Worm (Caenorhabditis elegans) whole organism, L2 larva: Measurements from ENCODE around the gene fbxa-98.

Experiments used
- F13H6.1 ChIP-seq: sonication (generic microtip); optimal IDR thresholded peaks from 2 replicates; lab custom pipeline; 2016; ENCODE audit warnings: missing genetic modification characterization, missing compliant biosample characterization
- R02D3.7 ChIP-seq: fragments of 150-350 bp; optimal IDR thresholded peaks from 2 replicates; lab custom pipeline; 2014; ENCODE audit warnings: missing biosample characterization, missing genetic modification characterization
- Y55F3AM.14 ChIP-seq: fragments of 200-800 bp; sonication (Bioruptor generic); optimal IDR thresholded peaks from 2 replicates; lab custom pipeline; 2018; ENCODE audit warnings: mild to moderate bottlenecking, missing genetic modification characterization, missing compliant biosample characterization
- ZK546.5 ChIP-seq: sonication (generic microtip); optimal IDR thresholded peaks from 2 replicates; lab custom pipeline; 2017; ENCODE audit warnings: missing biosample characterization, missing genetic modification characterization
- alr-1 ChIP-seq: fragments of 150-350 bp; optimal IDR thresholded peaks from 2 replicates; lab custom pipeline; 2014; ENCODE audit warnings: missing biosample characterization, missing genetic modification characterization
- aly-2 ChIP-seq: fragments of 150-350 bp; optimal IDR thresholded peaks from 2 replicates; lab custom pipeline; 2014; ENCODE audit warnings: missing biosample characterization, missing genetic modification characterization
- ceh-82 ChIP-seq: fragments of 150-350 bp; optimal IDR thresholded peaks from 2 replicates; lab custom pipeline; 2014; ENCODE audit warnings: missing biosample characterization, missing genetic modification characterization
- crh-2 ChIP-seq: sonication (generic microtip); optimal IDR thresholded peaks from 2 replicates; lab custom pipeline; 2017; ENCODE audit warnings: missing biosample characterization, missing genetic modification characterization
- dmd-4 ChIP-seq: sonication (generic microtip); optimal IDR thresholded peaks from 2 replicates; lab custom pipeline; 2017; ENCODE audit warnings: missing biosample characterization, missing genetic modification characterization
- egl-27 ChIP-seq: sonication (generic microtip); optimal IDR thresholded peaks from 3 replicates; lab custom pipeline; 2017; ENCODE audit warnings: missing biosample characterization, missing genetic modification reagents, missing genetic modification characterization
- elt-3 ChIP-seq: sonication (generic microtip); optimal IDR thresholded peaks from 2 replicates; lab custom pipeline; 2017; ENCODE audit warnings: missing biosample characterization, missing genetic modification characterization
- fos-1 ChIP-seq: fragments of 150-350 bp; optimal IDR thresholded peaks from 2 replicates; lab custom pipeline; 2014; ENCODE audit warnings: missing biosample characterization, missing genetic modification characterization
- gmeb-1 ChIP-seq: fragments of 150-350 bp; optimal IDR thresholded peaks from 2 replicates; lab custom pipeline; 2014; ENCODE audit warnings: missing biosample characterization, missing genetic modification characterization
- lin-11 ChIP-seq: fragments of 150-350 bp; sonication (generic microtip); optimal IDR thresholded peaks from 2 replicates; lab custom pipeline; 2014; ENCODE audit warnings: missing biosample characterization, missing genetic modification characterization, inconsistent platforms, mixed read lengths
- lin-13 ChIP-seq: fragments of 150-350 bp; optimal IDR thresholded peaks from 2 replicates; lab custom pipeline; 2014; ENCODE audit warnings: missing biosample characterization, missing genetic modification reagents, missing genetic modification characterization
- lin-39 ChIP-seq: fragments of 150-350 bp; optimal IDR thresholded peaks from 2 replicates; lab custom pipeline; 2014; ENCODE audit warnings: missing biosample characterization, missing genetic modification reagents, missing genetic modification characterization
- lsy-2 ChIP-seq, 2 experiments: fragments of 150-350 bp in 1 of 2; sonication (generic microtip) in 1 of 2; optimal IDR thresholded peaks; 2 replicates each; lab custom pipeline; 2014 to 2017; ENCODE audit warnings: missing biosample characterization in 2 of 2, missing genetic modification characterization in 2 of 2
- mab-5 ChIP-seq: fragments of 150-350 bp; optimal IDR thresholded peaks from 2 replicates; lab custom pipeline; 2014; ENCODE audit warnings: missing biosample characterization, missing genetic modification characterization
- mbf-1 ChIP-seq: sonication (generic microtip); optimal IDR thresholded peaks from 2 replicates; lab custom pipeline; 2017; ENCODE audit warnings: missing biosample characterization, missing genetic modification characterization
- mdl-1 ChIP-seq, 2 experiments: fragments of 150-350 bp in 1 of 2; sonication (generic microtip) in 1 of 2; optimal IDR thresholded peaks; 2 replicates each; lab custom pipeline; 2017; ENCODE audit warnings: missing biosample characterization in 2 of 2, missing genetic modification characterization in 2 of 2
- nhr-10 ChIP-seq: sonication (generic microtip); optimal IDR thresholded peaks from 2 replicates; lab custom pipeline; 2017; ENCODE audit warnings: missing biosample characterization, missing genetic modification characterization
- nhr-11 ChIP-seq: fragments of 150-350 bp; optimal IDR thresholded peaks from 2 replicates; lab custom pipeline; 2014; ENCODE audit warnings: missing biosample characterization, missing genetic modification characterization
- nhr-12 ChIP-seq: fragments of 150-350 bp; optimal IDR thresholded peaks from 2 replicates; lab custom pipeline; 2014; ENCODE audit warnings: missing biosample characterization, missing genetic modification characterization
- nhr-129 ChIP-seq: fragments of 150-350 bp; optimal IDR thresholded peaks from 2 replicates; lab custom pipeline; 2014; ENCODE audit warnings: missing biosample characterization, missing genetic modification characterization
- nhr-21 ChIP-seq: fragments of 150-350 bp; optimal IDR thresholded peaks from 2 replicates; lab custom pipeline; 2014; ENCODE audit warnings: missing biosample characterization, missing genetic modification characterization
- nhr-23 ChIP-seq: fragments of 150-350 bp; optimal IDR thresholded peaks from 2 replicates; lab custom pipeline; 2014; ENCODE audit warnings: missing biosample characterization, missing genetic modification reagents, missing genetic modification characterization
- nhr-237 ChIP-seq: fragments of 150-350 bp; optimal IDR thresholded peaks from 2 replicates; lab custom pipeline; 2014; ENCODE audit warnings: missing biosample characterization, missing genetic modification characterization
- nhr-25 ChIP-seq: fragments of 150-350 bp; sonication (generic microtip); optimal IDR thresholded peaks from 3 replicates; lab custom pipeline; 2014; ENCODE audit warnings: missing biosample characterization, missing genetic modification characterization
- nhr-6 ChIP-seq: fragments of 150-350 bp; optimal IDR thresholded peaks from 2 replicates; lab custom pipeline; 2014; ENCODE audit warnings: missing biosample characterization, missing genetic modification characterization
- nhr-77 ChIP-seq: fragments of 150-350 bp; optimal IDR thresholded peaks from 2 replicates; lab custom pipeline; 2014; ENCODE audit warnings: missing biosample characterization, missing genetic modification characterization
- peb-1 ChIP-seq: fragments of 150-350 bp; optimal IDR thresholded peaks from 2 replicates; lab custom pipeline; 2014; ENCODE audit warnings: missing biosample characterization, missing genetic modification characterization
- sem-4 ChIP-seq: fragments of 150-350 bp; optimal IDR thresholded peaks from 2 replicates; lab custom pipeline; 2014; ENCODE audit warnings: missing biosample characterization, missing genetic modification reagents, missing genetic modification characterization
- skn-1 ChIP-seq: sonication (generic microtip); optimal IDR thresholded peaks from 2 replicates; lab custom pipeline; 2017; ENCODE audit warnings: missing biosample characterization, missing genetic modification characterization
- sma-3 ChIP-seq: sonication (generic microtip); optimal IDR thresholded peaks from 2 replicates; lab custom pipeline; 2016; ENCODE audit warnings: missing genetic modification reagents, missing genetic modification characterization, missing compliant biosample characterization
- snpc-4 ChIP-seq: fragments of 150-350 bp; optimal IDR thresholded peaks from 2 replicates; lab custom pipeline; 2014; ENCODE audit warnings: missing biosample characterization, missing genetic modification characterization
- unc-39 ChIP-seq: fragments of 150-350 bp; optimal IDR thresholded peaks from 2 replicates; lab custom pipeline; 2014; ENCODE audit warnings: missing biosample characterization, missing genetic modification characterization
- unc-55 ChIP-seq: fragments of 150-350 bp; sonication (generic microtip); optimal IDR thresholded peaks from 3 replicates; lab custom pipeline; 2014; ENCODE audit warnings: missing biosample characterization, missing genetic modification reagents, missing genetic modification characterization
- unc-62 ChIP-seq: fragments of 150-350 bp; optimal IDR thresholded peaks from 2 replicates; lab custom pipeline; 2014; ENCODE audit warnings: missing biosample characterization, missing genetic modification reagents, missing genetic modification characterization
- zag-1 ChIP-seq: fragments of 150-350 bp; optimal IDR thresholded peaks from 2 replicates; lab custom pipeline; 2014; ENCODE audit warnings: missing biosample characterization, missing genetic modification characterization
- ztf-1 ChIP-seq: fragments of 200-800 bp; sonication (Bioruptor generic); conservative IDR thresholded peaks from 2 replicates; pipeline ENCODE4 v1.3.6; 2022; ENCODE audit warnings: missing genetic modification characterization, missing compliant biosample characterization
- ztf-11 ChIP-seq: sonication (generic microtip); optimal IDR thresholded peaks from 2 replicates; lab custom pipeline; 2017; ENCODE audit warnings: missing biosample characterization, missing genetic modification characterization
- ztf-4 ChIP-seq: fragments of 150-350 bp; optimal IDR thresholded peaks from 2 replicates; lab custom pipeline; 2014; ENCODE audit warnings: missing biosample characterization, missing genetic modification characterization

The fbxa-98 gene

ce11 chrIV:13666849-13667430 lies 33.7 kb downstream of the fbxa-98 start, which contains the start of gene fbxa-215:
Gene fbxa-215 (minus strand): TSS chrIV:13666909.
- TF ChIP-seq ztf-4 (tag; lab: Kevin White, UChicago) = no peak
- no peak for TF ChIP-seq unc-55
- TF ChIP-seq nhr-25 = no peak
- TF ChIP-seq nhr-77 (tag; lab: Kevin White, UChicago) = no peak
- no peak for TF ChIP-seq nhr-10 (tag; lab: Kevin White, UChicago)
- TF ChIP-seq unc-62 (GFP tag; lab: Kevin White, UChicago) = no peak
- TF ChIP-seq skn-1 (tag; lab: Kevin White, UChicago) = no peak
- no peak for TF ChIP-seq ztf-11
- TF ChIP-seq nhr-23 (tag; lab: Kevin White, UChicago) = no peak
- no peak for TF ChIP-seq lin-13 (GFP tag; lab: Kevin White, UChicago)
- no peak for TF ChIP-seq F13H6.1
- no peak for TF ChIP-seq peb-1 (tag; lab: Kevin White, UChicago)
- TF ChIP-seq nhr-21 (tag; lab: Kevin White, UChicago) = no peak
- TF ChIP-seq lin-11 (tag; lab: Kevin White, UChicago) = no peak
- TF ChIP-seq nhr-129 (tag; lab: Kevin White, UChicago) = no peak
- no peak for TF ChIP-seq fos-1 (tag; lab: Kevin White, UChicago)
- TF ChIP-seq unc-39 (tag; lab: Kevin White, UChicago) = no peak

- TF ChIP-seq dmd-4 (tag; lab: Kevin White, UChicago) (no peak), nhr-12 (no peak), sma-3 (no peak)
Measured at ce11 chrIV:13673504-13673903, 40.3 kb downstream of the fbxa-98 start, which contains the start of gene oac-48. Gene oac-48 (plus strand): TSS chrIV:13673804.

ce11 chrIV:13678649-13679048 lies 45.4 kb downstream of the fbxa-98 start, which contains the start of gene srlf-26:
Gene srlf-26 (plus strand): TSS chrIV:13678949.
- TF ChIP-seq unc-39 (tag; lab: Kevin White, UChicago) = no peak

ce11 chrIV:13679495-13679894 lies 46.3 kb downstream of the fbxa-98 start:
- TF ChIP-seq nhr-11 (no peak), zag-1 (no peak), aly-2 (no peak), R02D3.7 (no peak), lin-11 (tag; lab: Kevin White, UChicago) (no peak), nhr-129 (tag; lab: Kevin White, UChicago) (no peak), ceh-82 (tag; lab: Kevin White, UChicago) (no peak), unc-62 (GFP tag; lab: Kevin White, UChicago) (no peak), Y55F3AM.14 (GFP tag; lab: Kevin White, UChicago) (no peak), nhr-237 (no peak), fos-1 (tag; lab: Kevin White, UChicago) (no peak), unc-39 (tag; lab: Kevin White, UChicago) (no peak), sma-3 (no peak), lsy-2 (tag; optimal IDR thresholded peaks at IDR 0.05; lab: Kevin White, UChicago) (no peak), mdl-1 (tag; optimal IDR thresholded peaks at IDR 0.05; lab: Kevin White, UChicago) (no peak), nhr-77 (tag; lab: Kevin White, UChicago) (no peak)

ce11 chrIV:13682733-13683132 lies 49.5 kb downstream of the fbxa-98 start:
- no peak for TF ChIP-seq nhr-11
- TF ChIP-seq unc-55 = no peak
- TF ChIP-seq lin-13 (GFP tag; lab: Kevin White, UChicago) = no peak
- peak in 1 of 2 experiments; percentile 68 for TF ChIP-seq lsy-2 (tag; optimal IDR thresholded peaks at IDR 0.05; lab: Kevin White, UChicago)
- no peak for TF ChIP-seq nhr-10 (tag; lab: Kevin White, UChicago)
- TF ChIP-seq ZK546.5 (tag; lab: Kevin White, UChicago) = no peak
- no peak for TF ChIP-seq ztf-1
- no peak for TF ChIP-seq nhr-23 (tag; lab: Kevin White, UChicago)
- peak; percentile 89 for TF ChIP-seq nhr-25
- peak; percentile 47 for TF ChIP-seq gmeb-1 (tag; lab: Kevin White, UChicago)
- TF ChIP-seq unc-39 (tag; lab: Kevin White, UChicago) = no peak
- TF ChIP-seq Y55F3AM.14 (GFP tag; lab: Kevin White, UChicago) = no peak
- TF ChIP-seq ztf-11 = no peak
- TF ChIP-seq sem-4 = no peak
- TF ChIP-seq skn-1 (tag; lab: Kevin White, UChicago) = no peak
- no peak for TF ChIP-seq nhr-237
- peak; percentile 60 for TF ChIP-seq egl-27 (tag; lab: Kevin White, UChicago)
- TF ChIP-seq nhr-129 (tag; lab: Kevin White, UChicago) = peak; percentile 13
- no peak for TF ChIP-seq zag-1
- TF ChIP-seq lin-39 (tag; lab: Kevin White, UChicago) = no peak
- peak; percentile 57 for TF ChIP-seq crh-2 (tag; lab: Kevin White, UChicago)
- TF ChIP-seq unc-62 (GFP tag; lab: Kevin White, UChicago) = peak; percentile 86
- TF ChIP-seq ceh-82 (tag; lab: Kevin White, UChicago) = no peak
- no peak for TF ChIP-seq elt-3 (tag; lab: Kevin White, UChicago)
- no peak for TF ChIP-seq lin-11 (tag; lab: Kevin White, UChicago)
- no peak for TF ChIP-seq mbf-1 (tag; lab: Kevin White, UChicago)
- TF ChIP-seq nhr-6 = no peak
- TF ChIP-seq mab-5 (tag; lab: Kevin White, UChicago) = peak; percentile 89
- no peak for TF ChIP-seq nhr-77 (tag; lab: Kevin White, UChicago)
- TF ChIP-seq snpc-4 (tag; lab: Kevin White, UChicago) = no peak
- no peak for TF ChIP-seq ztf-4 (tag; lab: Kevin White, UChicago)
- no peak for TF ChIP-seq alr-1 (tag; lab: Kevin White, UChicago)
- no peak for TF ChIP-seq dmd-4 (tag; lab: Kevin White, UChicago)
- peak; percentile 17 for TF ChIP-seq F13H6.1
